Fruit fly (Drosophila melanogaster): Measurements from ENCODE around the gene CG31909.

Gene CG31909

dm6 chr2L:7295924-7296323, 38.6 kb downstream of the CG31909 start (continued):
- TF ChIP-seq CG17612 (GFP tag; IDR thresholded peaks at IDR 0.05) (no peak), CG1792 (GFP tag; optimal IDR thresholded peaks at IDR 0.05) (no peak), da (GFP tag; optimal IDR thresholded peaks at IDR 0.05) (no peak), Doc3 (GFP tag; IDR thresholded peaks at IDR 0.05; ENCODE audit: partially characterized antibody) (no peak), kay (GFP tag; optimal IDR thresholded peaks at IDR 0.05) (peak; percentile 48), lov (optimal IDR thresholded peaks at IDR 0.05) (no peak), lov (GFP tag; IDR thresholded peaks at IDR 0.05) (0 out of 3 replicates have a peak, but pooled peaks have one; percentile 45), wek (GFP tag; optimal IDR thresholded peaks at IDR 0.05) (peak; percentile 29), lmd (GFP tag; IDR thresholded peaks at IDR 0.05) (peak; percentile 72), Dip2 (GFP tag; IDR thresholded peaks at IDR 0.05) (no peak), dmrt99B (tag; optimal IDR thresholded peaks at IDR 0.05) (peak; percentile 89), ewg (GFP tag; optimal IDR thresholded peaks at IDR 0.05) (peak; percentile 65), CG15696 (tag; optimal IDR thresholded peaks at IDR 0.05) (peak; percentile 91), Nf-YB (GFP tag; optimal IDR thresholded peaks at IDR 0.05) (peak; percentile 53), dysf (GFP tag; IDR thresholded peaks at IDR 0.05) (peak; percentile 63; the same call in 2 of the 3 replicates), jigr1 (GFP tag; IDR thresholded peaks at IDR 0.05) (0 out of 3 replicates have a peak, but pooled peaks have one; percentile 19), CG12236 (GFP tag; optimal IDR thresholded peaks at IDR 0.05) (peak; percentile 27), unc-4 (GFP tag; IDR thresholded peaks at IDR 0.05; ENCODE audit: partially characterized antibody) (no peak), CG1832 (GFP tag; optimal IDR thresholded peaks at IDR 0.05) (no peak), CG6175 (GFP tag; IDR thresholded peaks at IDR 0.05) (no peak), CG1233 (GFP tag; optimal IDR thresholded peaks at IDR 0.05) (peak; percentile 55), CG13894 (tag; optimal IDR thresholded peaks at IDR 0.05) (no peak), amos (GFP tag; IDR thresholded peaks at IDR 0.05; ENCODE audit: partially characterized antibody) (no peak; the same call in 1 of the 2 replicates), CG17186 (GFP tag; optimal IDR thresholded peaks at IDR 0.05) (peak; percentile 3), crol (GFP tag; IDR thresholded peaks at IDR 0.05) (no peak), bowl (GFP tag; IDR thresholded peaks at IDR 0.05) (no peak), Oaz (GFP tag; IDR thresholded peaks at IDR 0.05) (0 out of 2 replicates have a peak, but pooled peaks have one; percentile 33), HmgD (GFP tag; optimal IDR thresholded peaks at IDR 0.05) (no peak), hkb (optimal IDR thresholded peaks at IDR 0.05) (no peak), hkb (GFP tag; IDR thresholded peaks at IDR 0.05) (peak; percentile 81), CG16815 (GFP tag; optimal IDR thresholded peaks at IDR 0.05) (peak; percentile 72), dm (GFP tag; optimal IDR thresholded peaks at IDR 0.05) (no peak), so (GFP tag; IDR thresholded peaks at IDR 0.05) (peak; percentile 77; the same call in 2 of the 3 replicates), btn (GFP tag; optimal IDR thresholded peaks at IDR 0.05) (peak; percentile 29), nom (GFP tag; optimal IDR thresholded peaks at IDR 0.05) (no peak), CG11696 (GFP tag; IDR thresholded peaks at IDR 0.05) (peak; percentile 42; the same call in 1 of the 2 replicates), Rfx (GFP tag; IDR thresholded peaks at IDR 0.05) (no peak), Lim3 (GFP tag; IDR thresholded peaks at IDR 0.05) (0 out of 2 replicates have a peak, but pooled peaks have one; percentile 39), cg (GFP tag; optimal IDR thresholded peaks at IDR 0.05) (no peak), CG34376 (GFP tag; optimal IDR thresholded peaks at IDR 0.05) (no peak), seq (GFP tag; IDR thresholded peaks at IDR 0.05) (peak; percentile 67), MESR4 (GFP tag; optimal IDR thresholded peaks at IDR 0.05) (no peak), CG11247 (GFP tag; IDR thresholded peaks at IDR 0.05) (no peak), sc (optimal IDR thresholded peaks at IDR 0.05) (no peak), sc (GFP tag; optimal IDR thresholded peaks at IDR 0.05) (peak; percentile 66), pros (GFP tag; optimal IDR thresholded peaks at IDR 0.05) (peak; percentile 42), Dad (GFP tag; optimal IDR thresholded peaks at IDR 0.05) (no peak), CG6272 (GFP tag; IDR thresholded peaks at IDR 0.05) (no peak; the same call in 1 of the 2 replicates), gce (GFP tag; IDR thresholded peaks at IDR 0.05) (0 out of 3 replicates have a peak, but pooled peaks have one; percentile 67), CG15073 (GFP tag; optimal IDR thresholded peaks at IDR 0.05) (peak; percentile 28), CG18011 (GFP tag; optimal IDR thresholded peaks at IDR 0.05) (no peak), Dfd (GFP tag; optimal IDR thresholded peaks at IDR 0.05) (no peak)
